Fruit fly (Drosophila melanogaster) whole organism, wandering third instar larva: Measurements from ENCODE around the gene CG14300.

Source experiments
- CrebA ChIP-seq: fragments of 200-800 bp; sonication (Bioruptor generic); optimal IDR thresholded peaks from 2 replicates; lab custom pipeline; 2016; ENCODE audit warnings: missing biosample characterization, mild to moderate bottlenecking, missing genetic modification characterization, borderline replicate concordance
- Dfd ChIP-seq: fragments of >200 bp; optimal IDR thresholded peaks from 2 replicates; lab custom pipeline; 2017; ENCODE audit warnings: missing biosample characterization, missing genetic modification characterization
- Rel ChIP-seq, 2 experiments: fragments of 200-800 bp; sonication (Bioruptor generic) in 1 of 2; optimal IDR thresholded peaks; 2 replicates in 1 of 2; 3 replicates in 1 of 2; lab custom pipeline; 2016 to 2019; ENCODE audit warnings: mild to moderate bottlenecking in 2 of 2, missing biosample characterization in 2 of 2, missing genetic modification characterization in 2 of 2, moderate library complexity in 1 of 2
- dsf ChIP-seq: sonication (Bioruptor generic); optimal IDR thresholded peaks from 2 replicates; lab custom pipeline; 2016; ENCODE audit warnings: missing biosample characterization, missing genetic modification characterization, borderline replicate concordance
- ey ChIP-seq: fragments of 200-800 bp; sonication (Bioruptor generic); optimal IDR thresholded peaks from 2 replicates; lab custom pipeline; 2016; ENCODE audit warnings: missing biosample characterization, missing genetic modification characterization
- lola ChIP-seq: fragments of >200 bp; optimal IDR thresholded peaks from 2 replicates; lab custom pipeline; 2017; ENCODE audit warnings: missing biosample characterization, missing genetic modification characterization
- psq ChIP-seq: fragments of 200-800 bp; sonication (Bioruptor generic); optimal IDR thresholded peaks from 3 replicates; lab custom pipeline; 2017; ENCODE audit warnings: missing biosample characterization, mild to moderate bottlenecking, missing genetic modification characterization, moderate library complexity

- TF ChIP-seq dsf (GFP tag; lab: Kevin White, UChicago) (no peak), Dfd (GFP tag; lab: Kevin White, UChicago) (no peak), lola (GFP tag; lab: Kevin White, UChicago) (no peak), psq (GFP tag; lab: Kevin White, UChicago) (no peak), CrebA (no peak), Rel (GFP tag; optimal IDR thresholded peaks at IDR 0.05; lab: Kevin White, UChicago) (no peak), Rel (tag; optimal IDR thresholded peaks at IDR 0.05; lab: Kevin White, UChicago) (no peak), ey (no peak)
Observed at dm6 chr3R:18726334-18726733, 32.8 kb upstream of the CG14300 start, which contains the start of gene CG7714.
